Worm (Caenorhabditis elegans): ENCODE results near the gene vha-9.

DNA sequence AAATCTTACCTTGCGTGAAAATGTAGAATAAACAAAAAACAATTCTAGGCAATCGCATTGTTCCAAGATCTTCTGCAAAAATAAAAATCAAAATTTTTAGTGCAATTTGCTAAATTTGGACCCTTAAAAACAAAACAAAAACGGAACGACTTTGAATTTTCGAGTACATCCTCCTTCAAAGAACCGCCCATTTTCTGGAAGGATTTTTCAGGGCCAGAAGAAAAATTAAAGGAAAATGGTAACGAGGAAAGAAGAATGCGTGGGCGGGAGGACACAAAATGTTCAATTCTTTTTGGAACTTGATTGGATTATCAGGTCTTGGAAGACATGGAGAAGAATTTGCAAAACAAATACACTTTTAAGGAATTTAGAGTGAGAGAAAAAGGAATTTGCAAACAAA is 32.4 kb downstream of the vha-9 start, which contains the start of gene F54B3.4:
- TF ChIP-seq dao-5 (tag; optimal IDR thresholded peaks at IDR 0.05) (no peak), W03F9.2 (tag; optimal IDR thresholded peaks at IDR 0.05) (no peak), him-1 (tag; optimal IDR thresholded peaks at IDR 0.05) (no peak)

All from whole organism, L4/young adult.